Fruit fly (Drosophila melanogaster) Kc167 (cell line): Measurements from ENCODE around the gene Dhc93AB.

Source experiments
- Myc ChIP-seq: fragments of >200 bp; optimal IDR thresholded peaks from 2 replicates; lab custom pipeline; 2017; ENCODE audit warnings: missing external identifiers
- Sin3A ChIP-seq: fragments of >200 bp; optimal IDR thresholded peaks from 2 replicates; lab custom pipeline; 2018; ENCODE audit warnings: missing external identifiers
- h ChIP-seq: fragments of >200 bp; optimal IDR thresholded peaks from 3 replicates; lab custom pipeline; 2018; ENCODE audit warnings: missing external identifiers
- insv ChIP-seq: fragments of >200 bp; optimal IDR thresholded peaks from 3 replicates; lab custom pipeline; 2018; ENCODE audit warnings: missing external identifiers
- psq ChIP-seq: fragments of >200 bp; optimal IDR thresholded peaks from 2 replicates; lab custom pipeline; 2017; ENCODE audit warnings: missing external identifiers
- ttk ChIP-seq: sonication (Bioruptor generic); optimal IDR thresholded peaks from 2 replicates; lab custom pipeline; 2017; ENCODE audit warnings: missing external identifiers

Dhc93AB gene

DNA sequence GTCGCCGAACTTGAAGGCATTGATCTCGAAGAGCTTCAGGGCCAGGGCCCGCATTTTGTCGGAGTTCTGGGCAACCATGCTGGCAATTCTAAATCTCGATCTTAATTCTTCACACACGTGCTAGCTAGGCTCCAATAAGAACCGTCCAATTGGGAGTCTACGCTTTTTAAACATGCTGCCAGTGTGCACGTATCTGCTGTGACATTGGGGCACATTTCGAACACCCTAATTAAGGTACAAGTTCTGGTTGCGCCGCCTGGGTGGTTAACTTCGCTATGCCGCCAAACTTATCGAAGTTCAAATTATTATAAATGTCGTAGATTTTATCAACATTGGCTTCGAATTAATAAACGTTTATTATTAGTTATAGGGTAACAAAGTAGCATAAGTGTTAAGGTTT is 30.8 kb upstream of the Dhc93AB start, which contains the start of gene r-l:
TSS of gene r-l (minus strand) at position 179 of the 400 bp plus-strand sequence.
- no peak for TF ChIP-seq Sin3A (lab: Kevin White, UChicago)
- no peak for TF ChIP-seq Myc (lab: Kevin White, UChicago)

DNA sequence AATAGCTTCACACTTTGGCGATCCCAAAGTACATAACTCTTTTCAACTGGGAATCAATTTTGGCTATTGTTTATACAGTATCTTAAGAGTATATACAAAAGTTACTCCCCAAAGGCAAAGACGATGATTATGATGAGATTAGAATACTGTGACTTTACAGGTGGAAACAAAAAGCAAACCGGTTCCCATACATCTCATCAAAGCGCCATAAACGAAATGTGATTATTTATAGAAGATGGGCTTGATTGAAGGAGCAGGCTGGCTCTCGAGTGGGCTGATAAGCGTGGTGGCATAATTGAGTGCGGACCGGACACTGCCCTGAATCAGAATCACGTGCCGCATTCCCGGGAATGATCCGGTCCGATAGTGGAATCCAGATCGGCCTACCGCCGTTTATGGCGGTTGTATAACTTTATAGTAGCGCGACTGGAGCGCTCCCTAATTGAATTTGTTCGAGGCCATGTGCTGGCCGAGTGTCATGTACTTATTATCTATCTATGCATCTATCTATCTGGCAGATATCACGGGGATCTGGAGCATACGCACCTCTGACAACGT is 29.7 kb upstream of the Dhc93AB start:
- TF ChIP-seq psq (lab: Kevin White, UChicago) (no peak), Sin3A (lab: Kevin White, UChicago) (no peak), insv (lab: Kevin White, UChicago) (no peak), h (no peak), ttk (lab: Kevin White, UChicago) (no peak), Myc (lab: Kevin White, UChicago) (no peak)

DNA sequence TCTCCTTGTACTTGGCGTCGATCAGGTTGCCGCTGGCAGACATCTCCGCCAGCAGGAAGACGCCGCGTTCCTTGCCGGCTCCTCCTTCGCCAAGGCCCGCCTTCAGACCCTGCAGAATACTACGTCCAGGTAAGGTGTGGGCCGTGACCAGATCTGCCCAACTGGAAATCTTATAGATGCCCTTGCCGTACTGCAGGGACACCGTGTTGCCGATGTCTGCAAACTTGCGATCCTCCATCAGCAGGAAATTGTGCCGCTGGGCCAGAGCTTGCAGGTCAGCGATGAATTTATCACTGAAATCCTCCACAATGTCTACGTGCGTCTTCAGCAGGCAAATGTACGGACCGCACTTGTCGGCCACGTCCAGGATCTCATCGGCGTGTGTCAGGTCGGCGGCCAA is 29.0 kb upstream of the Dhc93AB start:
- TF ChIP-seq insv (lab: Kevin White, UChicago) (peak; percentile 51), h (no peak)

DNA sequence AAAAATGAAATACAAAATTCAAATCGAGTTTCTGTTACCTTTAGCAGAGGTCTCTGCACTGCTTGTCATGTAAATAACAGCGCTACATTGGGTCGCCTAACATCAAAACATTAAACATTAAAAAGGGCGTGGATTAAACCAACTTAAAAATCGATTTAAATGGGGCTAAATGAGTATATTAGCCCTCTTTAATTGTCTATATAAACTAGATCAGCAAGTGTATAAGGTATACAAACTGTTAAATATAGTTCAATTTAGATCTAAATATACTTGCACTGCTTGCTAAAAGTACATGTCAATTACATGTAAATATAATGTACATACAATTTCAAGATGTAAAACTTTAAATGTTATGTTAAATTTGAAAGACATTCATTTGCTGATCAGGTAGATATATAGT is 27.4 kb upstream of the Dhc93AB start:
- TF ChIP-seq ttk (lab: Kevin White, UChicago) (no peak), insv (lab: Kevin White, UChicago) (no peak), Sin3A (lab: Kevin White, UChicago) (no peak)

DNA sequence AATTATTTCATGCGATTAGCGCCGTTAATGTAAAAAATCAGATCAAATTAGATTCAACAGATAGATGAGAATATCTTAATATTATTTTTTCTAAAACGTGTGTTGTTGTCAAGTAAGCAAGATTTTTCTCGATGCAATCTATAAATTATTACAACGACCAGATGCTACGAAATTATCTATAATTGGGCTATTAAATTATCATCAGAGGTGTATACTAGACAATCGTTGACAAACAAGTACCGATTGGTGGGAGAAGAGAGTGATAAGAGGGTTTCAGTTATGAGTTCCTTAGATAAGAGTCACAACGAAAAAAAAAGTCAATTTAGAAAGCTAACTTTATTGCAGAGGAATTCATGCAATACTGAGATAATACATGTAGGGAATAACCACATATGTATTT is 25.2 kb upstream of the Dhc93AB start:
- TF ChIP-seq h (no peak), ttk (lab: Kevin White, UChicago) (no peak), psq (lab: Kevin White, UChicago) (no peak), Myc (lab: Kevin White, UChicago) (no peak), insv (lab: Kevin White, UChicago) (no peak), Sin3A (lab: Kevin White, UChicago) (no peak)

DNA sequence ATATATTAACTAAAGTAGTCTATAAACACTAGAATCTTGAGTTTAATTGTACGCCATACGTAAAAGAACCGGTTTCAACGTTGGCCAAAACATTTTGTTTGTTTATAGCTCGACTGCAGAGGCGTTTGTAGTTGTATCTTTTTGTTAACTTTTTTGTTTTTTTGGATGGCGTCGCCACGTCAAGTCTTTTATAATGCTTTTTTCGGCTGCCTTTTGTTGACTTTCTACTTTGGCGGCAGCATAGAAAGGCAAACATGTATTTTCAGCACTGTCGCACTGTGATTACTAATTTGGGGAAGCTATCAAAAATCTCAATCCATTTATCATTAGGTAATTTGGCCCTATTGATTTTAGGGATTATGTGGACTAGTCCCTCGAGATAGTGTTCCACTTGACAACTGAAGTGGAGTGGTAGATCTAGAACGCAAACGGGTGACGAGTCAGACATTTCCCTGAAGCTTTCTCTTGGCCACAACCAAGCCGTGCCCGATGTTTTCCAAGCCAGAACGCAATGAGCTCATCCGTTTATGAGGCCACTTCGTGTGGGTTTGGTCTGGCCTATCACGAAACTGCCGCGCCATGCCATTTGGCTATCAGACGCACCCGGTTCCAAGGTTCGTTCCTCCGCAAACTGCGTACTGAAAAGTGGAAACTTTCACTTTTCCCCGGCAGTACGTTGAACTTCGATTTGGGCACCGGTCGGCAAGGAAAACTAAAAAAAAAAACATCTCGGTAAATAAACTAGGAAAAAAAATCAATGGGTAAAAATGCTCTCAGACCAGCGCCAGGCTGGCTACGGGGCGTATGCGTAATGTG is 24.4 kb upstream of the Dhc93AB start:
- no peak for TF ChIP-seq insv (lab: Kevin White, UChicago)
- no peak for TF ChIP-seq psq (lab: Kevin White, UChicago)
- TF ChIP-seq ttk (lab: Kevin White, UChicago) = no peak
- TF ChIP-seq Myc (lab: Kevin White, UChicago) = no peak
- no peak for TF ChIP-seq Sin3A (lab: Kevin White, UChicago)
- no peak for TF ChIP-seq h

DNA sequence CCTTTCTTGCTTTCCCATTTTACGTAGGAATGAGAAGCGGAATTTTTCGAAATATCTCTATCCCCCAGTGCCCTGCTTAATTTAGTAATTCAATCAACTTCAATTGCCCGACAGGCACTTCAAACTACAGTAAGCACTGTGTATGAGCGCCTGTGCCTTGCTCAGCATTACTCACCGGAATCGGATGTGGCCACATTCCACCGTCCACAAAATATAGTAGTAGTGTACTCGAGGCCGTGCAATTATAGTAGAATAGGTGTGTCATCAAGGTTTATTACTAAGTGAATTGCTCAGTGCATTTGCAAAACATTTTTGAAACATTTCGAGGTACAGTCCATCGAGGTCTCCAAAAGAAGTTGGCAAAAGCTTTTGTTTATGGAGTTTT is 23.4 kb upstream of the Dhc93AB start:
- no peak for TF ChIP-seq psq (lab: Kevin White, UChicago)
- no peak for TF ChIP-seq Myc (lab: Kevin White, UChicago)
- TF ChIP-seq ttk (lab: Kevin White, UChicago) = no peak
- no peak for TF ChIP-seq insv (lab: Kevin White, UChicago)
- TF ChIP-seq Sin3A (lab: Kevin White, UChicago) = no peak
- TF ChIP-seq h = no peak

DNA sequence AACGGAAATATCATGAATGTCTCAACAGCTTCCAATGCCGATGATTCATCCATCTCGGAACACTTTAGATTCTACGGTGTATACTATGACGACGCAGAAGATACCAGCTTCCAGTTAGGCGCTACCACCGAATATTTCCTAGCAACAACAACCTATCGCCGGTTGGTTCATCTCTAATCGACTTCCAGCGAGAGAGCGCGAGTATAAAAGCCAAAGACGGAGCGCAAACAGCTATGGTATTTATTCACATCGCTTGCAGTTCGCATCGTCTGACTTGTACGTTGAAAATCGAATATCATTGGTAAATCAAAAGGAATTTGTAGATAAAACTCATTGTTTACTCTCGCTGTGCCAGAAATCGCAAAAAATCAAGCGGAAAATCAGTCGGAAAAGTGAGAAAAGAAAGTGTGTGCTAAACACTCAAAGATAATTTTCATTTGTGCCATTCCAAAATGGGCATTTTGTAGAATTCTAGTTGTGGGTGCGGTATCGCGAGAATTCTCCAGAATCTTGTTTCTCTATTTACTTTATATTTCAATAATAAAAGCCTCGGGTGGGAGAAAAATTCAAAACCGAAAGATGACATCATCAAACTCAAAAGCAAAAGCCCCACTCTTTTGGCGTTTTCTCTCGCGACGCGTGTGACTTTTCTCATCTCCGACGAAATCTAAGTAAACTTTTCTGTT is 22.9 kb upstream of the Dhc93AB start, which contains the start of gene AnxB9:
TSS of gene AnxB9 (plus strand) at position 232 of the 686 bp plus-strand sequence.
- TF ChIP-seq Myc (lab: Kevin White, UChicago) (no peak), psq (lab: Kevin White, UChicago) (no peak), ttk (lab: Kevin White, UChicago) (no peak), insv (lab: Kevin White, UChicago) (no peak), h (no peak), Sin3A (lab: Kevin White, UChicago) (no peak)

DNA sequence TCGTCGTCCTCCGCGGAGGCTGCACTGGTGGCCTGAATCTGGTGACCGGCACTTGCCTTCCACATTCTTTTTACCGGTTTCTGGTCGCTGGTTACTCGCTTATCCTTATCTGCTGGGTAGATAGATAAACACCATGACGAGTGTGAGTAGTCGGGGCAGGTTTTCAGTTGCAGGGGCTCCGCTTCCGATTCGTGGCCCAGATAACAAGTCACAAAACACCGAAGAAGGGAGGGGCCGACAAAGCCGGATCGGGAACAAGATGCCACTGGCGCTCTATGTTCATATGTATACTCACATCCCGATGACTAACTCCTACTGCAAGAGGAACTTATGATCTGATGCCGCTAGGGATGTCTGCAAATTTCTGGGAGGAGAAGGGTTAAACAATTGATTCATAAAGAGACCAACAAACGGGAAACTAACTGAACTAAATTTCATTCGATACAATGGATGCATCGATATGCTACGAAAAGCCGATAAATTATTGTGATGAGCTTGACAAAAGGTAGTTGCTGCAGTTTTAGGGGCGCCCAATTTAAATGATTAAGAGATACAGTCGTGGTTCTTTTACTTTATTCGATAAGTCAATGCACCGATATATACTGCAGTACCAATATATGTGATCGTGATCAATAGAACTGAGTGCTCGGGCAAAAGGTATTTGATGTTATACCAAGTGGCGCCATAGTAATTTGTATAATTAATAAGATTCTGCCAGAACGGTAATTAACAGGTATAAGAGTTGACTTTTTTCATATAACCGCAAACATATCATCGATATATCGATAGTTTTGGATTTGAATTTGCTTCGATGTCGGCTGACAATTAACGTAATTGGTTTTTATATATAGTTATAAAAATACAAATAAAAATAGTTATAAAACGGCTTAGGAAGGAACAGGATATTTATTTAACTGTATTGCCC is 22.0 kb upstream of the Dhc93AB start, which contains the start of gene Cortactin:
TSS of gene Cortactin (minus strand) at position 472 of the 925 bp plus-strand sequence.
- peak; percentile 96 for TF ChIP-seq psq (lab: Kevin White, UChicago)
- TF ChIP-seq h = no peak

DNA sequence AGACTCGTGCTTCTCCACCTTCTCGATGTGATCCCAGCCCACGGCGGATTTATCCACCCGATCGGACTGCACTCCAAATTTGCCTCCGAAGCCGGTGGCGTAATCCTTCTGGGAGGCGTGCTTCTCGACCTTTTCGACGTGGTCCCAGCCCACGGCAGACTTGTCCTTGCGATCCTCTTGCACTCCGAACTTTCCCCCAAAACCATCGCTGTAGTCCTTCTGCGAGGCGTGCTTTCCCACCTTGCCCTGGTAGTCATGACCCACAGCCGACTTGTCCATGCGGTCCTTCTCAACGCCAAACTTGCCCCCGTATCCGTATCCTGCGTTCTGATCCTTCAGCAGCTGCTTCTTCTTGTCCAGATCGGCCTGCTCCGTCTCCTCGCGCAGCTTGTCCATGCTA is 21.1 kb upstream of the Dhc93AB start:
- TF ChIP-seq Myc (lab: Kevin White, UChicago) (no peak), ttk (lab: Kevin White, UChicago) (peak; percentile 59)

DNA sequence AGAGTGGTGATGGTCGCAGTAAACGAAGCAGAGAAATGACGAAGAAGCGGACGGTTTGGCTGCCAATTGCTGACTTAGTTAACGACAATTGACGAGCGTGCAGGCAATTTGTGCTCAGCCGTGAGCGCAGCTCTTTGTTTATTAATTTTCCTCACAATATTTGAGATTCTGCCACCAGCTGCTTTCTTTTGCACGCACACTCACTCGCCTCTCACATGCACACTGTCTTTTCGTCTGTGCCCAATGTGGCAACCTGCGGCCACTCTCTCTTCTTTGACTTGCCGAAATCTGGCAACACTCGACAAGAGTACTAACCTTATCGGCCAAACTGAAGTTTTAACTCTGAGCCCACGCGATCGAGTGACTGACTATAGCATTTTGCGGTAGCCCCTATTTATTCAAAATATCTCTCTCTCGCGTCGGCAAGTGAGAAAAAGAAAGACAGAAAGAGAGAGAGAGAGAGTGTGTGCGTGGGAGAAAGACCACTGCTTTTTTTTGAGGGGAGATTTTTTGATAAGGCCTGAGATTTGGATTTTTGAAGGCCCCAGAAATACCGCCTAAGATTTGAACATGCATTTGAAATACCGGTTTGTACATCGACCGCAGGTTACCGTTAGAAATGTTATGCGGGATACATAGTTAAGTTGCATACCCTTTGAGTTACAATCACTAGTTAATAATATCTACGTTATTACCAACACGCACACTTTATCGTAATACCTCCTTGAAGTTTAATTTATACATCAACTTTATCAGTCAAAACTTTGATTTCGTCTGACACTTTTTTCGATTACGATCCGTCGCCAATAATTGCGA is 18.3 kb upstream of the Dhc93AB start, which contains the start of gene Mvl:
TSS of gene Mvl (minus strand) at position 371 of the 816 bp plus-strand sequence.
- TF ChIP-seq h = no peak
- no peak for TF ChIP-seq insv (lab: Kevin White, UChicago)
- TF ChIP-seq ttk (lab: Kevin White, UChicago) = no peak
- TF ChIP-seq Sin3A (lab: Kevin White, UChicago) = no peak
- no peak for TF ChIP-seq Myc (lab: Kevin White, UChicago)
- TF ChIP-seq psq (lab: Kevin White, UChicago) = no peak
